Worm (Caenorhabditis elegans) whole organism, early embryonic: ENCODE results near the gene Y45F3A.4.

ENCODE experiments used
- B0310.2 ChIP-seq: sonication (generic microtip); optimal IDR thresholded peaks from 2 replicates; lab custom pipeline; 2016; ENCODE audit warnings: mild to moderate bottlenecking, missing genetic modification characterization, missing compliant biosample characterization
- F13C5.2 ChIP-seq: sonication (generic microtip); optimal IDR thresholded peaks from 2 replicates; lab custom pipeline; 2017; ENCODE audit warnings: mild to moderate bottlenecking, missing genetic modification characterization, inconsistent platforms, missing compliant biosample characterization
- aly-1 ChIP-seq: sonication (generic microtip); optimal IDR thresholded peaks from 2 replicates; lab custom pipeline; 2016; ENCODE audit warnings: missing genetic modification characterization, missing compliant biosample characterization
- ama-1 ChIP-seq: fragments of 150-350 bp; optimal IDR thresholded peaks from 2 replicates; lab custom pipeline; 2014
- ceh-13 ChIP-seq: fragments of 200-800 bp; sonication (Bioruptor generic); optimal IDR thresholded peaks from 2 replicates; lab custom pipeline; 2018; ENCODE audit warnings: mild to moderate bottlenecking, missing genetic modification characterization, missing compliant biosample characterization
- ceh-36 ChIP-seq: sonication (generic microtip); optimal IDR thresholded peaks from 2 replicates; lab custom pipeline; 2016; ENCODE audit warnings: missing genetic modification characterization, inconsistent platforms, missing compliant biosample characterization
- ets-7 ChIP-seq: sonication (generic microtip); optimal IDR thresholded peaks from 2 replicates; lab custom pipeline; 2016; ENCODE audit warnings: missing genotype, missing genetic modification characterization, missing compliant biosample characterization
- flt-1 ChIP-seq: fragments of 200-800 bp; sonication (Bioruptor generic); IDR thresholded peaks from 2 replicates; pipeline ENCODE4 v1.3.6; 2022; ENCODE audit warnings: missing genetic modification characterization, missing compliant biosample characterization
- hmbx-1 ChIP-seq: sonication (generic microtip); optimal IDR thresholded peaks from 2 replicates; lab custom pipeline; 2016; ENCODE audit warnings: mild to moderate bottlenecking, missing genetic modification characterization, missing compliant biosample characterization
- hnd-1 ChIP-seq: sonication (generic microtip); optimal IDR thresholded peaks from 2 replicates; lab custom pipeline; 2016; ENCODE audit warnings: missing genetic modification characterization, missing compliant biosample characterization
- pes-1 ChIP-seq: fragments of 200-800 bp; sonication (Bioruptor generic); IDR thresholded peaks from 2 replicates; pipeline ENCODE4 v1.3.6; 2022; ENCODE audit warnings: missing genetic modification reagents, missing genetic modification characterization, missing compliant biosample characterization
- tbx-11 ChIP-seq: fragments of 200-800 bp; sonication (Bioruptor generic); IDR thresholded peaks from 2 replicates; pipeline ENCODE4 v1.3.6; 2022; ENCODE audit warnings: missing genetic modification characterization, missing compliant biosample characterization
- tbx-37 ChIP-seq: fragments of 200-800 bp; sonication (Bioruptor generic); conservative IDR thresholded peaks from 2 replicates; pipeline ENCODE4 v1.3.6; 2022; ENCODE audit warnings: missing genetic modification reagents, missing genetic modification characterization, missing compliant biosample characterization
- tra-4 ChIP-seq: sonication (generic microtip); optimal IDR thresholded peaks from 2 replicates; lab custom pipeline; 2017; ENCODE audit warnings: missing genetic modification characterization, missing compliant biosample characterization

DNA sequence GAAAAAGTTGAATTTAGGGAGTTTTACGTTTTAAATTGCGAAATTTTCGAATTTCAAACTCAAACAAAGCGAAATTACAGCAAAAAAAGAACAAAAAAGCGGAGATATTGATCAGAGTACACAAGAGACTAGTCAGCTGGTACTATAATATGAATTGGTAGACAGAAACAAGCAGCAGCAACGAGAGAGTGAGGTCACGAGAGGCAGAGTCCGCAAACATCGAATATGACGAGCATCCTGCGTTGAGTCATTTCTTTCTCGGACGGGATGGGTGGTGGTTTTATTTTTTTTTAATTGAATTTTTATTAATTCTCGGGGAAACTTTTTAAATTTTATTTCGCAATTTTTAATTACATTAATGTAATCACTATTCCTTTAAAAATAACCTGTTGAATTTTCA, 24.5 kb upstream of the Y45F3A.4 start:
- TF ChIP-seq ama-1 (lab: Kevin White, UChicago) (no peak), flt-1 (GFP tag; lab: Robert Waterston, UW) (no peak), tbx-11 (GFP tag; lab: Robert Waterston, UW) (no peak), F13C5.2 (peak; percentile 58), B0310.2 (tag; lab: Kevin White, UChicago) (no peak), ets-7 (no peak), tbx-37 (GFP tag; lab: Robert Waterston, UW) (no peak), hnd-1 (tag; lab: Kevin White, UChicago) (no peak), hmbx-1 (tag; lab: Kevin White, UChicago) (no peak), ceh-13 (GFP tag; lab: Kevin White, UChicago) (no peak), pes-1 (no peak), aly-1 (no peak), tra-4 (tag; lab: Kevin White, UChicago) (no peak), ceh-36 (no peak)
